Fruit fly (Drosophila melanogaster) whole organism, wandering third instar larva: Measurements from ENCODE around the gene CG5885.

Source experiments
- Abd-B ChIP-seq: fragments of >200 bp; optimal IDR thresholded peaks from 2 replicates; lab custom pipeline; 2017; ENCODE audit warnings: missing biosample characterization, missing genetic modification characterization
- CG32264 ChIP-seq: fragments of 200-800 bp; sonication (Bioruptor generic); optimal IDR thresholded peaks from 2 replicates; lab custom pipeline; 2016; ENCODE audit warnings: missing biosample characterization, missing genetic modification characterization
- CG9705 ChIP-seq: fragments of 200-800 bp; sonication (Bioruptor generic); optimal IDR thresholded peaks from 2 replicates; lab custom pipeline; 2018; ENCODE audit warnings: missing biosample characterization, mild to moderate bottlenecking, missing genetic modification characterization
- CrebA ChIP-seq: fragments of 200-800 bp; sonication (Bioruptor generic); optimal IDR thresholded peaks from 2 replicates; lab custom pipeline; 2016; ENCODE audit warnings: missing biosample characterization, mild to moderate bottlenecking, missing genetic modification characterization, borderline replicate concordance
- Dfd ChIP-seq: fragments of >200 bp; optimal IDR thresholded peaks from 2 replicates; lab custom pipeline; 2017; ENCODE audit warnings: missing biosample characterization, missing genetic modification characterization
- Dif ChIP-seq: fragments of 200-275, 200-300 bp; sonication (Bioruptor generic); optimal IDR thresholded peaks from 2 replicates; lab custom pipeline; 2018; ENCODE audit warnings: missing biosample characterization, missing genetic modification characterization; ENCODE audit not compliant: partially characterized antibody
- GATAd ChIP-seq: sonication (Bioruptor generic); optimal IDR thresholded peaks from 2 replicates; lab custom pipeline; 2016; ENCODE audit warnings: missing biosample characterization, missing genetic modification characterization
- HLH106 ChIP-seq: fragments of 200-800 bp; optimal IDR thresholded peaks from 3 replicates; lab custom pipeline; 2019; ENCODE audit warnings: missing biosample characterization, mild to moderate bottlenecking, missing genetic modification characterization, moderate library complexity
- Hnf4 ChIP-seq: fragments of 200-800 bp; sonication (Bioruptor generic); optimal IDR thresholded peaks from 2 replicates; lab custom pipeline; 2016; ENCODE audit warnings: missing biosample characterization, mild to moderate bottlenecking, missing genetic modification characterization
- Hr78 ChIP-seq: fragments of >200 bp; optimal IDR thresholded peaks from 2 replicates; lab custom pipeline; 2017; ENCODE audit warnings: missing biosample characterization, missing genetic modification characterization
- Hr83 ChIP-seq: fragments of 200-300 bp; sonication (Bioruptor generic); optimal IDR thresholded peaks from 2 replicates; lab custom pipeline; 2016; ENCODE audit warnings: missing biosample characterization, mild to moderate bottlenecking, missing genetic modification characterization, moderate library complexity; ENCODE audit not compliant: poor library complexity, severe bottlenecking
- Jra ChIP-seq: sonication (Bioruptor generic); optimal IDR thresholded peaks from 2 replicates; lab custom pipeline; 2016; ENCODE audit warnings: missing biosample characterization, missing genetic modification characterization
- Mio ChIP-seq: sonication (Bioruptor generic); optimal IDR thresholded peaks from 2 replicates; lab custom pipeline; 2016; ENCODE audit warnings: missing biosample characterization, missing genetic modification characterization
- Myc ChIP-seq: fragments of >200 bp; optimal IDR thresholded peaks from 2 replicates; lab custom pipeline; 2017
- N ChIP-seq: fragments of >200 bp; optimal IDR thresholded peaks from 2 replicates; lab custom pipeline; 2018; ENCODE audit warnings: missing biosample characterization, missing external identifiers, missing genetic modification characterization
- OdsH ChIP-seq: fragments of 200-800 bp; sonication (Bioruptor generic); optimal IDR thresholded peaks from 2 replicates; lab custom pipeline; 2016; ENCODE audit warnings: missing biosample characterization, mild to moderate bottlenecking, missing genetic modification characterization
- Rel ChIP-seq, 2 experiments: fragments of 200-800 bp; sonication (Bioruptor generic) in 1 of 2; optimal IDR thresholded peaks; 2 replicates in 1 of 2; 3 replicates in 1 of 2; lab custom pipeline; 2016 to 2019; ENCODE audit warnings: mild to moderate bottlenecking in 2 of 2, missing biosample characterization in 2 of 2, missing genetic modification characterization in 2 of 2, moderate library complexity in 1 of 2
- Sp1 ChIP-seq: fragments of 200-800 bp; sonication (Bioruptor generic); optimal IDR thresholded peaks from 3 replicates; lab custom pipeline; 2019; ENCODE audit warnings: missing biosample characterization, mild to moderate bottlenecking, missing genetic modification characterization, moderate library complexity
- Vsx2 ChIP-seq: fragments of 200-300, 225-300 bp; sonication (Bioruptor generic); optimal IDR thresholded peaks from 2 replicates; lab custom pipeline; 2018; ENCODE audit warnings: missing biosample characterization, missing genetic modification characterization; ENCODE audit not compliant: partially characterized antibody
- br ChIP-seq: fragments of 200-800 bp; sonication (Bioruptor generic); optimal IDR thresholded peaks from 2 replicates; lab custom pipeline; 2016; ENCODE audit warnings: missing biosample characterization, missing genetic modification characterization
- brk ChIP-seq: fragments of 200-800 bp; sonication (Bioruptor generic); optimal IDR thresholded peaks from 2 replicates; lab custom pipeline; 2016; ENCODE audit warnings: missing biosample characterization, mild to moderate bottlenecking, missing genetic modification characterization
- dl ChIP-seq, 2 experiments: fragments of 175-275, 200-275 bp in 1 of 2; fragments of 200-275 bp in 1 of 2; sonication (Bioruptor generic); optimal IDR thresholded peaks; lab custom pipeline; 2018; ENCODE audit warnings: mild to moderate bottlenecking in 2 of 2, missing biosample characterization in 2 of 2, missing genetic modification characterization in 2 of 2, moderate library complexity in 2 of 2; ENCODE audit not compliant: partially characterized antibody in 2 of 2, insufficient read depth in 1 of 2
- dmrt93B ChIP-seq: fragments of 200-800 bp; sonication (Bioruptor generic); optimal IDR thresholded peaks from 2 replicates; lab custom pipeline; 2018; ENCODE audit warnings: missing biosample characterization, mild to moderate bottlenecking, missing genetic modification characterization
- dsf ChIP-seq: sonication (Bioruptor generic); optimal IDR thresholded peaks from 2 replicates; lab custom pipeline; 2016; ENCODE audit warnings: missing biosample characterization, missing genetic modification characterization, borderline replicate concordance
- ey ChIP-seq: fragments of 200-800 bp; sonication (Bioruptor generic); optimal IDR thresholded peaks from 2 replicates; lab custom pipeline; 2016; ENCODE audit warnings: missing biosample characterization, missing genetic modification characterization
- foxo ChIP-seq, 2 experiments: fragments of 200-800 bp; sonication (Bioruptor generic); optimal IDR thresholded peaks; 2 replicates in 1 of 2; 3 replicates in 1 of 2; lab custom pipeline; 2016 to 2017; ENCODE audit warnings: missing biosample characterization in 2 of 2, missing genetic modification characterization in 2 of 2
- fru ChIP-seq: fragments of 200-800 bp; sonication (Bioruptor generic); optimal IDR thresholded peaks from 3 replicates; lab custom pipeline; 2016; ENCODE audit warnings: missing biosample characterization, mild to moderate bottlenecking, missing genetic modification characterization
- h ChIP-seq: fragments of 200-800 bp; sonication (Bioruptor generic); optimal IDR thresholded peaks from 3 replicates; lab custom pipeline; 2016; ENCODE audit warnings: missing biosample characterization, mild to moderate bottlenecking, missing genetic modification characterization
- jim ChIP-seq: fragments of 175-275, 200-325 bp; sonication (Bioruptor generic); optimal IDR thresholded peaks from 2 replicates; lab custom pipeline; 2016; ENCODE audit warnings: missing biosample characterization, mild to moderate bottlenecking, missing genetic modification characterization
- lola ChIP-seq: fragments of >200 bp; optimal IDR thresholded peaks from 2 replicates; lab custom pipeline; 2017; ENCODE audit warnings: missing biosample characterization, missing genetic modification characterization
- pan ChIP-seq: fragments of >200 bp; optimal IDR thresholded peaks from 2 replicates; lab custom pipeline; 2017
- psq ChIP-seq: fragments of 200-800 bp; sonication (Bioruptor generic); optimal IDR thresholded peaks from 3 replicates; lab custom pipeline; 2017; ENCODE audit warnings: missing biosample characterization, mild to moderate bottlenecking, missing genetic modification characterization, moderate library complexity
- rgr ChIP-seq: fragments of 200-800 bp; sonication (Bioruptor generic); optimal IDR thresholded peaks from 3 replicates; lab custom pipeline; 2016; ENCODE audit warnings: missing biosample characterization, mild to moderate bottlenecking, missing genetic modification characterization
- sage ChIP-seq: fragments of 200-800 bp; sonication (Bioruptor generic); optimal IDR thresholded peaks from 2 replicates; lab custom pipeline; 2016; ENCODE audit warnings: missing biosample characterization, mild to moderate bottlenecking, missing genetic modification characterization
- sv ChIP-seq: fragments of 200-800 bp; sonication (Bioruptor generic); optimal IDR thresholded peaks from 3 replicates; lab custom pipeline; 2016; ENCODE audit warnings: missing biosample characterization, missing genetic modification characterization
- tai ChIP-seq: sonication (Bioruptor generic); optimal IDR thresholded peaks from 2 replicates; lab custom pipeline; 2016; ENCODE audit warnings: missing biosample characterization, missing genetic modification characterization
- usp ChIP-seq: fragments of >200 bp; optimal IDR thresholded peaks from 2 replicates; lab custom pipeline; 2017; ENCODE audit warnings: missing biosample characterization, missing genetic modification characterization
- woc ChIP-seq: sonication (Bioruptor generic); optimal IDR thresholded peaks from 2 replicates; lab custom pipeline; 2016; ENCODE audit warnings: missing biosample characterization, mild to moderate bottlenecking, missing genetic modification characterization

Gene CG5885

dm6 chr2L:9966983-9967737 is 49.0 kb upstream of the CG5885 start, which contains the start of the genes Dref and RpL13:
Gene Dref (minus strand): TSS chr2L:9967229.
Gene RpL13 (plus strand): TSS chr2L:9967313.
- TF ChIP-seq N (GFP tag; lab: Kevin White, UChicago): no peak
- no peak for TF ChIP-seq Abd-B
- TF ChIP-seq tai (GFP tag; lab: Kevin White, UChicago): no peak
- peak; percentile 83 for TF ChIP-seq fru
- TF ChIP-seq Hnf4: peak; percentile 84
- peak; percentile 53 for TF ChIP-seq dsf (GFP tag; lab: Kevin White, UChicago)
- TF ChIP-seq pan (lab: Kevin White, UChicago): no peak
- peak; percentile 74 for TF ChIP-seq ey (GFP tag; lab: Kevin White, UChicago)
- peak; percentile 90 for TF ChIP-seq h
- peak; percentile 67 to 73 for TF ChIP-seq foxo (GFP tag; optimal IDR thresholded peaks at IDR 0.05; lab: Kevin White, UChicago)
- TF ChIP-seq Hr83 (GFP tag; lab: Kevin White, UChicago): peak; percentile 94
- no peak for TF ChIP-seq CrebA (GFP tag; lab: Kevin White, UChicago)
- no peak for TF ChIP-seq Vsx2
- TF ChIP-seq OdsH (GFP tag; lab: Kevin White, UChicago): peak; percentile 88
- peak; percentile 71 for TF ChIP-seq Jra (GFP tag; lab: Kevin White, UChicago)
- TF ChIP-seq dl (GFP tag; optimal IDR thresholded peaks at IDR 0.05; lab: Kevin White, UChicago; ENCODE audit: insufficient read depth in 1 of 2, partially characterized antibody in 2 of 2): no peak
- peak; percentile 88 for TF ChIP-seq rgr
- peak; percentile 93 for TF ChIP-seq Sp1 (GFP tag; lab: Kevin White, UChicago)
- TF ChIP-seq brk: no peak
- no peak for TF ChIP-seq usp
- TF ChIP-seq sage (GFP tag; lab: Kevin White, UChicago): no peak
- peak; percentile 81 for TF ChIP-seq HLH106 (tag; lab: Kevin White, UChicago)
- peak; percentile 77 for TF ChIP-seq Myc
- peak; percentile 65 for TF ChIP-seq sv (GFP tag; lab: Kevin White, UChicago)
- no peak for TF ChIP-seq Dif (GFP tag; lab: Kevin White, UChicago)
- TF ChIP-seq GATAd (GFP tag; lab: Kevin White, UChicago): no peak
- no peak for TF ChIP-seq Dfd (GFP tag; lab: Kevin White, UChicago)
- peak; percentile 57 for TF ChIP-seq CG32264 (GFP tag; lab: Kevin White, UChicago)
- peak; percentile 43 for TF ChIP-seq Mio (GFP tag; lab: Kevin White, UChicago)
- TF ChIP-seq woc (GFP tag; lab: Kevin White, UChicago): peak; percentile 53
- TF ChIP-seq psq: peak; percentile 60
- TF ChIP-seq Hr78 (GFP tag; lab: Kevin White, UChicago): no peak
- no peak for TF ChIP-seq lola (GFP tag; lab: Kevin White, UChicago)
- no peak for TF ChIP-seq Rel (GFP tag; optimal IDR thresholded peaks at IDR 0.05; lab: Kevin White, UChicago)
- TF ChIP-seq Rel (tag; optimal IDR thresholded peaks at IDR 0.05; lab: Kevin White, UChicago): peak; percentile 80
- TF ChIP-seq CG9705 (GFP tag; lab: Kevin White, UChicago): peak; percentile 88
- peak; percentile 88 for TF ChIP-seq br
- TF ChIP-seq dmrt93B (GFP tag; lab: Kevin White, UChicago): peak; percentile 86
- no peak for TF ChIP-seq jim (GFP tag; lab: Kevin White, UChicago)
- TF ChIP-seq, all 38 proteins: peak for 22

DNA sequence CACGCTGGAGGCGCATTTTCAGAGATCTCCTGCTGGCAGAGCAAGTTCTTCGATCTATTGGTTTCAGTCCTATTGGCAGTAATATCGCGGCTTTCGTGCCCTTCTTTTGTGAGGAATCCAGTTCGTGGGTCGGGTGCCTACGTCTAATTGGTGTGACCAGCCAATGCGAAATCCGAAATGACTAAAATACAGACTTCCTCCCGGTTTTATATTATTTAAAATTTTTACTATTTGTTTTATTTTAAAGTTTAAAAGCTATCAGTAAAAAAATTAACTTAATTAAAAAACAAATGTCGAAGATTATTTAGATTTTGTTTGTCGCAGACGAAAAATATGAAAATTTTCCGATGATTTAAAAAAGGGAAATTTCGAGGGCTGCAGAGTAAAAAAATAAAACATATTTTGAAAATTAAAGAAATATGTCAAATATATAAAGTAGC is 45.5 kb upstream of the CG5885 start, which contains the start of gene CG5850:
CG5850 (minus strand) TSS at position 347 of the 440 bp plus-strand sequence.
- TF ChIP-seq sage (GFP tag; lab: Kevin White, UChicago) (no peak), brk (no peak), h (no peak), Dif (GFP tag; lab: Kevin White, UChicago) (no peak), Hr78 (GFP tag; lab: Kevin White, UChicago) (no peak), OdsH (GFP tag; lab: Kevin White, UChicago) (no peak), pan (lab: Kevin White, UChicago) (no peak), sv (GFP tag; lab: Kevin White, UChicago) (no peak), br (no peak), Mio (GFP tag; lab: Kevin White, UChicago) (no peak), rgr (peak; percentile 61), dmrt93B (GFP tag; lab: Kevin White, UChicago) (no peak), CrebA (GFP tag; lab: Kevin White, UChicago) (no peak), Jra (GFP tag; lab: Kevin White, UChicago) (no peak), ey (GFP tag; lab: Kevin White, UChicago) (no peak), Sp1 (GFP tag; lab: Kevin White, UChicago) (peak; percentile 42), fru (no peak), GATAd (GFP tag; lab: Kevin White, UChicago) (no peak), tai (GFP tag; lab: Kevin White, UChicago) (no peak), CG9705 (GFP tag; lab: Kevin White, UChicago) (no peak), CG32264 (GFP tag; lab: Kevin White, UChicago) (no peak), foxo (GFP tag; optimal IDR thresholded peaks at IDR 0.05; lab: Kevin White, UChicago) (peak in 1 of 2 experiments; percentile 14), N (GFP tag; lab: Kevin White, UChicago) (no peak), lola (GFP tag; lab: Kevin White, UChicago) (no peak), jim (GFP tag; lab: Kevin White, UChicago) (no peak), dl (GFP tag; optimal IDR thresholded peaks at IDR 0.05; lab: Kevin White, UChicago; ENCODE audit: insufficient read depth in 1 of 2, partially characterized antibody in 2 of 2) (no peak), usp (no peak), Vsx2 (no peak), Dfd (GFP tag; lab: Kevin White, UChicago) (no peak), dsf (GFP tag; lab: Kevin White, UChicago) (no peak), psq (no peak), Hr83 (GFP tag; lab: Kevin White, UChicago) (no peak), Hnf4 (no peak), HLH106 (tag; lab: Kevin White, UChicago) (peak; percentile 24)
- TF ChIP-seq, all 38 proteins: peak for 4
